Worm (Caenorhabditis elegans) whole organism, L3 larva: ENCODE data around the gene pqn-89.
A peak's percentile ranks its signal among the peaks of the same experiment; 100 is the strongest.

Source experiments
- ZK546.5 ChIP-seq: sonication (generic microtip); optimal IDR thresholded peaks from 2 replicates; lab custom pipeline; 2017; ENCODE audit warnings: missing biosample characterization, missing genetic modification characterization
- ama-1 ChIP-seq: fragments of 150-350 bp; optimal IDR thresholded peaks from 2 replicates; lab custom pipeline; 2018
- ceh-16 ChIP-seq: sonication (generic microtip); optimal IDR thresholded peaks from 2 replicates; lab custom pipeline; 2017; ENCODE audit warnings: missing biosample characterization, missing genetic modification characterization
- ceh-82 ChIP-seq: fragments of 150-350 bp; optimal IDR thresholded peaks from 2 replicates; lab custom pipeline; 2014; ENCODE audit warnings: missing biosample characterization, missing genetic modification characterization
- ceh-9 ChIP-seq: sonication (generic microtip); optimal IDR thresholded peaks from 2 replicates; lab custom pipeline; 2018; ENCODE audit warnings: missing biosample characterization, missing genetic modification characterization
- egl-27 ChIP-seq: sonication (generic microtip); optimal IDR thresholded peaks from 4 replicates; lab custom pipeline; 2017; ENCODE audit warnings: missing biosample characterization, missing genetic modification reagents, missing genetic modification characterization
- egl-5 ChIP-seq: fragments of 150-350 bp; optimal IDR thresholded peaks from 2 replicates; lab custom pipeline; 2017; ENCODE audit warnings: missing biosample characterization, missing genetic modification reagents, missing genetic modification characterization, inconsistent platforms
- elt-1 ChIP-seq: fragments of 150-350 bp; optimal IDR thresholded peaks from 2 replicates; lab custom pipeline; 2014; ENCODE audit warnings: missing biosample characterization, missing genetic modification characterization
- elt-2 ChIP-seq: sonication (generic microtip); optimal IDR thresholded peaks from 2 replicates; lab custom pipeline; 2016; ENCODE audit warnings: missing genetic modification reagents, mild to moderate bottlenecking, missing genetic modification characterization, missing compliant biosample characterization
- eor-1 ChIP-seq, 2 experiments: fragments of 150-350 bp; optimal IDR thresholded peaks; 2 replicates each; lab custom pipeline; 2014 to 2018; ENCODE audit warnings: missing biosample characterization in 2 of 2, missing genetic modification characterization in 2 of 2
- fkh-10 ChIP-seq: sonication (generic microtip); optimal IDR thresholded peaks from 2 replicates; lab custom pipeline; 2017; ENCODE audit warnings: missing biosample characterization, missing genetic modification reagents, missing genetic modification characterization
- hmg-11 ChIP-seq: sonication (generic microtip); optimal IDR thresholded peaks from 2 replicates; lab custom pipeline; 2016; ENCODE audit warnings: missing genetic modification characterization, missing compliant biosample characterization
- lin-39 ChIP-seq: fragments of 150-350 bp; optimal IDR thresholded peaks from 2 replicates; lab custom pipeline; 2018; ENCODE audit warnings: missing biosample characterization, missing genetic modification reagents, missing genetic modification characterization
- lsy-12 ChIP-seq: sonication (generic microtip); optimal IDR thresholded peaks from 2 replicates; lab custom pipeline; 2016; ENCODE audit warnings: mild to moderate bottlenecking, missing genetic modification characterization, missing compliant biosample characterization
- mdl-1 ChIP-seq: fragments of 150-350 bp; optimal IDR thresholded peaks from 2 replicates; lab custom pipeline; 2014; ENCODE audit warnings: missing biosample characterization, missing genetic modification characterization
- nfya-1 ChIP-seq: sonication (generic microtip); optimal IDR thresholded peaks from 2 replicates; lab custom pipeline; 2017; ENCODE audit warnings: missing genetic modification characterization, mild to moderate bottlenecking, missing compliant biosample characterization, antibody characterized with exemption, moderate library complexity; ENCODE audit not compliant: insufficient read depth
- nhr-11 ChIP-seq: fragments of 150-350 bp; optimal IDR thresholded peaks from 2 replicates; lab custom pipeline; 2014; ENCODE audit warnings: missing biosample characterization, missing genetic modification characterization
- nhr-12 ChIP-seq: fragments of 150-350 bp; optimal IDR thresholded peaks from 2 replicates; lab custom pipeline; 2014; ENCODE audit warnings: missing biosample characterization, missing genetic modification characterization
- nhr-237 ChIP-seq: fragments of 150-350 bp; optimal IDR thresholded peaks from 2 replicates; lab custom pipeline; 2014; ENCODE audit warnings: missing biosample characterization, missing genetic modification characterization
- nhr-25 ChIP-seq: sonication (generic microtip); optimal IDR thresholded peaks from 2 replicates; lab custom pipeline; 2017; ENCODE audit warnings: missing biosample characterization, missing genetic modification characterization
- nhr-43 ChIP-seq: sonication (generic microtip); optimal IDR thresholded peaks from 2 replicates; lab custom pipeline; 2016; ENCODE audit warnings: mild to moderate bottlenecking, missing genetic modification characterization, missing compliant biosample characterization; ENCODE audit not compliant: poor library complexity, severe bottlenecking
- nhr-67 ChIP-seq: fragments of 150-350 bp; optimal IDR thresholded peaks from 2 replicates; lab custom pipeline; 2014; ENCODE audit warnings: missing biosample characterization, missing genetic modification characterization
- nhr-76 ChIP-seq: fragments of 150-350 bp; sonication (generic microtip); optimal IDR thresholded peaks from 5 replicates; lab custom pipeline; 2014; ENCODE audit warnings: missing biosample characterization, missing genetic modification characterization
- nhr-77 ChIP-seq: fragments of 150-350 bp; optimal IDR thresholded peaks from 2 replicates; lab custom pipeline; 2014; ENCODE audit warnings: missing biosample characterization, missing genetic modification characterization
- pqm-1 ChIP-seq: fragments of 150-350 bp; optimal IDR thresholded peaks from 2 replicates; lab custom pipeline; 2017; ENCODE audit warnings: missing biosample characterization, missing genetic modification characterization, inconsistent platforms
- sea-2 ChIP-seq: fragments of 150-350 bp; sonication (generic microtip); optimal IDR thresholded peaks from 4 replicates; lab custom pipeline; 2014; ENCODE audit warnings: missing biosample characterization, missing genetic modification reagents, missing genetic modification characterization
- skn-1 ChIP-seq: fragments of 150-350 bp; optimal IDR thresholded peaks from 2 replicates; lab custom pipeline; 2014; ENCODE audit warnings: missing biosample characterization, missing genetic modification characterization
- tbx-2 ChIP-seq: sonication (generic microtip); optimal IDR thresholded peaks from 2 replicates; lab custom pipeline; 2016; ENCODE audit warnings: mild to moderate bottlenecking, missing genetic modification characterization, missing compliant biosample characterization
- unc-62 ChIP-seq: fragments of 150-350 bp; sonication (generic microtip); optimal IDR thresholded peaks from 4 replicates; lab custom pipeline; 2014; ENCODE audit warnings: missing biosample characterization, missing genetic modification reagents, missing genetic modification characterization
- zag-1 ChIP-seq: fragments of 150-350 bp; optimal IDR thresholded peaks from 2 replicates; lab custom pipeline; 2014; ENCODE audit warnings: missing biosample characterization, missing genetic modification characterization
- ztf-11 ChIP-seq: fragments of 150-350 bp; optimal IDR thresholded peaks from 2 replicates; lab custom pipeline; 2014; ENCODE audit warnings: missing biosample characterization, missing genetic modification characterization
- ztf-4 ChIP-seq: fragments of 150-350 bp; optimal IDR thresholded peaks from 2 replicates; lab custom pipeline; 2014; ENCODE audit warnings: missing biosample characterization, missing genetic modification characterization

Gene pqn-89

DNA sequence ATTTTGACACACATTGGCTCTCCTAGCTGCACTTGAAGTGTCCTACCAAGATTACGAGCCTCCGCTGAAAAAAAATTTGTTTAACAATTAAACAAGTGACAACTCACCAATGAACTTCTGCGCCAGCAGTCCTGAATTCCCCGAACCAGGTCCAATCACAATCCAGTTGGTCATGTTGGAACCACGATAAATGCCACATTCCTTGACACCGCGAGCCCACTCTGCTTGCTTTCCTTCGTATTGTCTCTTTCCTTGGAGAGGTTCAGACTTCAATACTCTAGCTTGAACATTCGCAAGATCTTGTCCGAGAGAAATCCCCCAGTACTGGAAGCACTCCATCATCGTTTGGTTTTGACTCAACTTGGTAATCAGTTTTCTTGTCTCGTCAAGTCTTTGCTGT, 21.7 kb downstream of the pqn-89 start:
- no peak for TF ChIP-seq lin-39 (tag; lab: Kevin White, UChicago)
- no peak for TF ChIP-seq ceh-9 (tag; lab: Kevin White, UChicago)
- no peak for TF ChIP-seq ztf-4 (tag; lab: Kevin White, UChicago)
- TF ChIP-seq nhr-237 (tag; lab: Kevin White, UChicago): no peak
- TF ChIP-seq pqm-1 (tag; lab: Kevin White, UChicago): no peak
- TF ChIP-seq nhr-12: no peak
- no peak for TF ChIP-seq mdl-1 (tag; lab: Kevin White, UChicago)
- no peak for TF ChIP-seq unc-62
- no peak for TF ChIP-seq elt-2 (tag; lab: Kevin White, UChicago)
- TF ChIP-seq fkh-10 (GFP tag; lab: Kevin White, UChicago): no peak
- no peak for TF ChIP-seq nhr-76 (tag; lab: Kevin White, UChicago)
- TF ChIP-seq nhr-43 (tag; lab: Kevin White, UChicago): no peak
- TF ChIP-seq ZK546.5 (tag; lab: Kevin White, UChicago): no peak
- TF ChIP-seq nhr-25 (tag; lab: Kevin White, UChicago): no peak
- no peak for TF ChIP-seq egl-5
- TF ChIP-seq eor-1 (tag; optimal IDR thresholded peaks at IDR 0.05; lab: Kevin White, UChicago): no peak
- no peak for TF ChIP-seq sea-2 (GFP tag; lab: Kevin White, UChicago)

ce11 chrIV:6529832-6530231, 23.3 kb downstream of the pqn-89 start:
- TF ChIP-seq nhr-11 (tag; lab: Kevin White, UChicago): no peak
- TF ChIP-seq nhr-67 (tag; lab: Kevin White, UChicago): no peak
- no peak for TF ChIP-seq ama-1 (lab: Kevin White, UChicago)
- TF ChIP-seq ztf-4 (tag; lab: Kevin White, UChicago): no peak
- no peak for TF ChIP-seq sea-2 (GFP tag; lab: Kevin White, UChicago)
- TF ChIP-seq elt-1 (tag; lab: Kevin White, UChicago): no peak
- no peak for TF ChIP-seq elt-2 (tag; lab: Kevin White, UChicago)
- no peak for TF ChIP-seq hmg-11 (tag; lab: Kevin White, UChicago)
- no peak for TF ChIP-seq ZK546.5 (tag; lab: Kevin White, UChicago)
- no peak for TF ChIP-seq zag-1 (tag; lab: Kevin White, UChicago)
- no peak for TF ChIP-seq pqm-1 (tag; lab: Kevin White, UChicago)
- no peak for TF ChIP-seq nhr-43 (tag; lab: Kevin White, UChicago)
- TF ChIP-seq lsy-12: no peak
- TF ChIP-seq eor-1 (tag; optimal IDR thresholded peaks at IDR 0.05; lab: Kevin White, UChicago): no peak
- no peak for TF ChIP-seq skn-1 (tag; lab: Kevin White, UChicago)

DNA sequence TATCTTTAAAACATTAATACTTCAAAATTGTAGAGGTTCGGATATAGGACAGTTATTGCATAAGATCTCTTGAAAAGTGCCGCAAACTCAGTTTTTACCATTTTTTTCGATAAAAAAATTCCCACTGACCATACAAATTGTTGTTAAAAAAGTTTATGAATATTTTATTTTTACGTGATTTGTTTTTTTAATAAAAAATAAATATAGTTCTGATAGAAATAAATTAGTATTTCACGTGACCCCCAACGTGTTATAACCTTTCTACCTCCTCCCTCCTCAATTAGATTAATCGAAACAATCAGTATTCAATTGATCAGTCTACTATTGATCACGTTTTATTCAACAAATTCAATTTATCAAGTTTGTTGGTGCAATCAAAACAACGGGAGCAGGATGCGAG, 24.9 kb downstream of the pqn-89 start, which contains the start of gene C01G5.4:
Gene C01G5.4 (plus strand): TSS at position 301 of the 400 bp plus-strand sequence.
- TF ChIP-seq lsy-12: no peak
- no peak for TF ChIP-seq nhr-12
- TF ChIP-seq egl-27 (tag; lab: Kevin White, UChicago): no peak
- TF ChIP-seq nhr-77 (tag; lab: Kevin White, UChicago): no peak
- TF ChIP-seq tbx-2: no peak
- no peak for TF ChIP-seq elt-1 (tag; lab: Kevin White, UChicago)
- TF ChIP-seq nhr-67 (tag; lab: Kevin White, UChicago): no peak
- no peak for TF ChIP-seq elt-2 (tag; lab: Kevin White, UChicago)
- no peak for TF ChIP-seq ztf-11 (tag; lab: Kevin White, UChicago)
- no peak for TF ChIP-seq nhr-43 (tag; lab: Kevin White, UChicago)
- TF ChIP-seq sea-2 (GFP tag; lab: Kevin White, UChicago): no peak

DNA sequence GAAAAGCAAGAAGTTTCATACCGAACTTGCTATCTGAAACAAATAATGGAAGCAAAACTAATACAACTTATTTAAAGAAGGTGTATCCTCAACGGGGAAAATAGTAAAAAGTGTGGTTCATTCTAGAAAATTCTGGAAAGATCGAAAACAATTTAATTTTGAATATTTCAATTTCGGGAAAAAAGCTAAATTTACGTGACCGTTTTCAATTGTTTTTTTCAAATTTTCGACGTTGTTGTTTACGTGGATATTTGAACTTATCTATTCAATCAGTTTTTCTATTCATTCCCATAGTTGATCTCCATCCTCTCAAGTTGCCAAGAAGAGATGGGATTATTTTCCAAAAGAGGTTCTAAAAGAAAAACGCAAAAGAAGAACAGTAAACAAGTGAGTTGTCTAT, 29.4 kb downstream of the pqn-89 start, which contains the start of gene C01G5.3:
Gene C01G5.3 (plus strand): TSS at position 301 of the 400 bp plus-strand sequence.
- TF ChIP-seq egl-5 (no peak), elt-1 (tag; lab: Kevin White, UChicago) (no peak), sea-2 (GFP tag; lab: Kevin White, UChicago) (no peak), pqm-1 (tag; lab: Kevin White, UChicago) (no peak), nfya-1 (tag; lab: Kevin White, UChicago) (no peak), ceh-82 (tag; lab: Kevin White, UChicago) (no peak)

DNA sequence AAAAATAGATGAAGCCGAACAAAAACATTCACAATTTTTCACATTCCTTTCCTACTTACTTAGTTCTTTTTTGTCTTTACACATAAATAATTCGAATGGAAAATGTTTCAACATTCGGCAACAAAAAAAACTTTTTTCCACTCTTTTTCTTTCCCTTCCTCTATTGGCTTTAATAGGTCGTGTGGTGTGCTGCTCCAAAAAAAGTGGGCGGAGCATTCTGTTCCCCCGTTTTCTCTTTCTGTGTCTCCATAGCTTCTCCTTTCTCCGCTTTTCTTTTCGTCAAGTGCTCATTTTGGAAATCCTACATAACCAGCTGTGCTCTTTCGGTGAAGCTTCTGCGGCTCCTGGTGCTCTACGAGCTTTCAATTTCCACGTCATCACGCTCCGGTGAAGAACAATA, 34.9 kb downstream of the pqn-89 start, which contains the start of gene C01G5.25:
Gene C01G5.25 (plus strand): TSS at position 250 of the 400 bp plus-strand sequence.
- TF ChIP-seq lin-39 (tag; lab: Kevin White, UChicago) (peak; percentile 51), ceh-16 (tag; lab: Kevin White, UChicago) (no peak)
